Worm (Caenorhabditis elegans) whole organism, L4 larva: ENCODE results near the gene W02D7.8.
A peak's percentile ranks its signal among the peaks of the same experiment; 100 is the strongest.

Source experiments
- F37D6.2 ChIP-seq: sonication (generic microtip); optimal IDR thresholded peaks from 2 replicates; lab custom pipeline; 2016; ENCODE audit warnings: mild to moderate bottlenecking, missing genetic modification characterization, missing compliant biosample characterization
- F44E2.7 ChIP-seq: fragments of 200-800 bp; sonication (Bioruptor generic); IDR thresholded peaks from 2 replicates; pipeline ENCODE4 v2.1.2; 2022; ENCODE audit warnings: missing genetic modification characterization, missing compliant biosample characterization
- F49E8.2 ChIP-seq: sonication (generic microtip); optimal IDR thresholded peaks from 2 replicates; lab custom pipeline; 2016; ENCODE audit warnings: missing compliant biosample characterization, mild to moderate bottlenecking, missing genetic modification characterization, borderline replicate concordance
- T26A8.4 ChIP-seq: fragments of 200-800 bp; sonication (Bioruptor generic); IDR thresholded peaks from 2 replicates; pipeline ENCODE4 v1.3.6; 2022; ENCODE audit warnings: missing genetic modification characterization, missing compliant biosample characterization
- Y75B8A.6 ChIP-seq: fragments of 200-800 bp; sonication (Bioruptor generic); IDR thresholded peaks from 2 replicates; pipeline ENCODE4 v1.3.6; 2022; ENCODE audit warnings: missing genetic modification reagents, missing genetic modification characterization, missing compliant biosample characterization
- ZK337.2 ChIP-seq: fragments of 200-800 bp; sonication (Bioruptor generic); IDR thresholded peaks from 2 replicates; pipeline ENCODE4 v1.3.6; 2022; ENCODE audit warnings: missing genetic modification reagents, missing genetic modification characterization, missing compliant biosample characterization
- aha-1 ChIP-seq: fragments of 150-350 bp; peaks from one replicate; lab custom pipeline; 2014; ENCODE audit warnings: missing biosample characterization, missing genetic modification characterization
- arid-1 ChIP-seq: fragments of 200-800 bp; sonication (Bioruptor generic); conservative IDR thresholded peaks from 2 replicates; pipeline ENCODE4 v1.3.6; 2022; ENCODE audit warnings: missing genetic modification reagents, missing genetic modification characterization, missing compliant biosample characterization
- attf-4 ChIP-seq: sonication (generic microtip); optimal IDR thresholded peaks from 3 replicates; lab custom pipeline; 2017; ENCODE audit warnings: missing biosample characterization, missing genetic modification characterization
- ceh-20 ChIP-seq: fragments of 200-800 bp; sonication (Bioruptor generic); IDR thresholded peaks from 2 replicates; pipeline ENCODE4 v1.3.6; 2022; ENCODE audit warnings: missing genetic modification reagents, missing genetic modification characterization, missing compliant biosample characterization
- ceh-28 ChIP-seq: fragments of 150-350 bp; optimal IDR thresholded peaks from 2 replicates; lab custom pipeline; 2014; ENCODE audit warnings: missing biosample characterization, missing genetic modification reagents, missing genetic modification characterization
- ceh-82 ChIP-seq: sonication (generic microtip); optimal IDR thresholded peaks from 2 replicates; lab custom pipeline; 2017; ENCODE audit warnings: missing biosample characterization, missing genetic modification characterization
- cey-2 ChIP-seq: sonication (generic microtip); optimal IDR thresholded peaks from 3 replicates; lab custom pipeline; 2017; ENCODE audit warnings: missing genetic modification characterization, mild to moderate bottlenecking, missing compliant biosample characterization, antibody characterized with exemption, borderline replicate concordance; ENCODE audit not compliant: insufficient read depth
- ctbp-1 ChIP-seq: fragments of 200-800 bp; sonication (Bioruptor generic); IDR thresholded peaks from 2 replicates; pipeline ENCODE4 v1.3.6; 2022; ENCODE audit warnings: missing genetic modification reagents, missing genetic modification characterization, missing compliant biosample characterization
- daf-8 ChIP-seq: fragments of 200-800 bp; sonication (Bioruptor generic); IDR thresholded peaks from 2 replicates; pipeline ENCODE4 v1.3.6; 2022; ENCODE audit warnings: missing genetic modification characterization, missing compliant biosample characterization
- dmd-9 ChIP-seq: fragments of 200-800 bp; sonication (Bioruptor generic); IDR thresholded peaks from 2 replicates; pipeline ENCODE4 v1.3.6; 2022; ENCODE audit warnings: missing genetic modification reagents, missing genetic modification characterization, missing compliant biosample characterization
- duxl-1 ChIP-seq: sonication (generic microtip); optimal IDR thresholded peaks from 2 replicates; lab custom pipeline; 2016; ENCODE audit warnings: mild to moderate bottlenecking, missing genetic modification characterization, moderate library complexity, missing compliant biosample characterization; ENCODE audit not compliant: poor library complexity
- fos-1 ChIP-seq: fragments of 150-350 bp; optimal IDR thresholded peaks from 2 replicates; lab custom pipeline; 2014; ENCODE audit warnings: missing biosample characterization, missing genetic modification characterization
- gei-8 ChIP-seq: fragments of 200-800 bp; sonication (Bioruptor generic); optimal IDR thresholded peaks from 2 replicates; lab custom pipeline; 2018; ENCODE audit warnings: mild to moderate bottlenecking, missing genetic modification characterization, missing compliant biosample characterization
- jun-1 ChIP-seq: fragments of 150-350 bp; optimal IDR thresholded peaks from 2 replicates; lab custom pipeline; 2014; ENCODE audit warnings: missing biosample characterization, missing genetic modification reagents, missing genetic modification characterization
- lin-13 ChIP-seq: fragments of 150-350 bp; optimal IDR thresholded peaks from 2 replicates; lab custom pipeline; 2014; ENCODE audit warnings: missing biosample characterization, missing genetic modification reagents, missing genetic modification characterization
- lin-29 ChIP-seq: fragments of 200-800 bp; sonication (Bioruptor generic); IDR thresholded peaks from 2 replicates; pipeline ENCODE4 v1.3.6; 2022; ENCODE audit warnings: missing genetic modification reagents, missing genetic modification characterization, missing compliant biosample characterization
- lin-38 ChIP-seq: fragments of 200-800 bp; sonication (Bioruptor generic); IDR thresholded peaks from 2 replicates; pipeline ENCODE4 v1.3.6; 2022; ENCODE audit warnings: missing genetic modification reagents, missing genetic modification characterization, missing compliant biosample characterization
- lir-3 ChIP-seq: sonication (generic microtip); optimal IDR thresholded peaks from 2 replicates; lab custom pipeline; 2016; ENCODE audit warnings: mild to moderate bottlenecking, missing genetic modification characterization, missing compliant biosample characterization
- madf-5 ChIP-seq, 2 experiments: fragments of 200-800 bp; sonication (Bioruptor generic); IDR thresholded peaks; 2 replicates each; pipeline ENCODE4 v1.3.6; 2022; ENCODE audit warnings: missing compliant biosample characterization in 2 of 2, missing genetic modification characterization in 2 of 2
- madf-9 ChIP-seq: fragments of 200-800 bp; sonication (Bioruptor generic); conservative IDR thresholded peaks from 2 replicates; pipeline ENCODE4 v1.3.6; 2022; ENCODE audit warnings: missing genetic modification reagents, missing genetic modification characterization, missing compliant biosample characterization
- mdl-1 ChIP-seq, 2 experiments: fragments of 150-350 bp in 1 of 2; sonication (generic microtip) in 1 of 2; optimal IDR thresholded peaks; 2 replicates each; lab custom pipeline; 2014 to 2017; ENCODE audit warnings: missing biosample characterization in 2 of 2, missing genetic modification characterization in 2 of 2
- mep-1 ChIP-seq: fragments of 150-350 bp; sonication (generic microtip); optimal IDR thresholded peaks from 3 replicates; lab custom pipeline; 2014; ENCODE audit warnings: missing biosample characterization, missing genetic modification characterization
- nhr-10 ChIP-seq: fragments of 150-350 bp; optimal IDR thresholded peaks from 2 replicates; lab custom pipeline; 2014; ENCODE audit warnings: missing biosample characterization, missing genetic modification characterization
- nhr-11 ChIP-seq: fragments of 150-350 bp; optimal IDR thresholded peaks from 2 replicates; lab custom pipeline; 2014; ENCODE audit warnings: missing biosample characterization, missing genetic modification characterization
- nhr-25 ChIP-seq: sonication (generic microtip); optimal IDR thresholded peaks from 2 replicates; lab custom pipeline; 2017; ENCODE audit warnings: missing genetic modification characterization, mild to moderate bottlenecking, missing compliant biosample characterization, antibody characterized with exemption, moderate library complexity, borderline replicate concordance; ENCODE audit not compliant: insufficient read depth
- nhr-28 ChIP-seq: fragments of 150-350 bp; optimal IDR thresholded peaks from 2 replicates; lab custom pipeline; 2014; ENCODE audit warnings: missing biosample characterization, missing genetic modification characterization
- nhr-42 ChIP-seq: fragments of 200-800 bp; sonication (Bioruptor generic); IDR thresholded peaks from 2 replicates; pipeline ENCODE4 v1.3.6; 2022; ENCODE audit warnings: missing genetic modification characterization, missing compliant biosample characterization
- nhr-77 ChIP-seq: fragments of 150-350 bp; optimal IDR thresholded peaks from 2 replicates; lab custom pipeline; 2014; ENCODE audit warnings: missing biosample characterization, missing genetic modification characterization
- pha-4 ChIP-seq, 2 experiments: fragments of 150-350 bp in 1 of 2; fragments of 200-800 bp in 1 of 2; sonication (Bioruptor generic) in 1 of 2; IDR thresholded peaks in 1 of 2; optimal IDR thresholded peaks in 1 of 2; 2 replicates each; pipeline versions ENCODE4 v1.3.6 to Lab custom; 2014 to 2022; ENCODE audit warnings: missing genetic modification characterization in 2 of 2, missing genetic modification reagents in 2 of 2, missing biosample characterization in 1 of 2, missing compliant biosample characterization in 1 of 2
- sdz-12 ChIP-seq: fragments of 200-800 bp; sonication (Bioruptor generic); optimal IDR thresholded peaks from 2 replicates; lab custom pipeline; 2018; ENCODE audit warnings: mild to moderate bottlenecking, missing genetic modification characterization, missing compliant biosample characterization
- skn-1 ChIP-seq: fragments of 150-350 bp; optimal IDR thresholded peaks from 2 replicates; lab custom pipeline; 2014; ENCODE audit warnings: missing biosample characterization, missing genetic modification characterization
- spr-3 ChIP-seq: fragments of 200-800 bp; sonication (Bioruptor generic); optimal IDR thresholded peaks from 2 replicates; lab custom pipeline; 2018; ENCODE audit warnings: mild to moderate bottlenecking, missing genetic modification characterization, missing compliant biosample characterization
- tag-97 ChIP-seq: fragments of 200-800 bp; sonication (Bioruptor generic); IDR thresholded peaks from 2 replicates; pipeline ENCODE4 v1.3.6; 2022; ENCODE audit warnings: missing genetic modification characterization, missing compliant biosample characterization
- unc-39 ChIP-seq: sonication (generic microtip); optimal IDR thresholded peaks from 2 replicates; lab custom pipeline; 2017; ENCODE audit warnings: missing biosample characterization, missing genetic modification characterization
- unc-62 ChIP-seq, 3 experiments: fragments of 150-350 bp in 1 of 3; sonication (generic microtip); optimal IDR thresholded peaks in 2 of 3; peaks in 1 of 3; 1 replicate in 1 of 3; 2 replicates in 2 of 3; lab custom pipeline; 2014 to 2017; ENCODE audit warnings: missing biosample characterization in 3 of 3, missing genetic modification characterization in 3 of 3, missing genetic modification reagents in 3 of 3, missing genotype in 1 of 3
- zip-2 ChIP-seq: fragments of 150-350 bp; optimal IDR thresholded peaks from 2 replicates; lab custom pipeline; 2014; ENCODE audit warnings: missing biosample characterization, missing genetic modification characterization
- ztf-11 ChIP-seq: fragments of 150-350 bp; optimal IDR thresholded peaks from 2 replicates; lab custom pipeline; 2014; ENCODE audit warnings: missing biosample characterization, missing genetic modification characterization

The W02D7.8 gene

DNA sequence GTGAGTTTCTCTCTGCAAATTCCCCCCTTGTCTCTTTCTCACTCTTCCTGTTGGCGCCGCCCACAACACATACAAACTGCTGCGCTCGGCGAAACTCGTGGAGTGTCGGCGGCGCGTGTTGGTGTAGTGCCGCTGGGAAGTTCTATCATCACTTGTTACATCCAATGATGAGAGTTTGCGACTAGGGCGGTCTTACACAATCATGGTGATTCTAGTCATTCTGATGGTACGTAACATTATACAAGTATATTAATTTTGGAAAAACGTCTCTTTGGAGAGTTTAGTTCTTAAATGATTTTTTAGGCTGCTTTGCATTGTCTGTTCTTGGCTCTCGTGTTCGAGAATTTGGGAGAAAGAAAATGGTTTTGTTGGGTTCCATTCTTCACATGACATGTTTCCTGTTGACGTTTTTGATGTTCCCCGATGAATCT is 42.7 kb upstream of the W02D7.8 start (continued):
- TF ChIP-seq ceh-28 (tag; lab: Kevin White, UChicago) (no peak), unc-39 (no peak), aha-1 (tag; lab: Kevin White, UChicago) (peak; percentile 76), nhr-28 (peak; percentile 74), nhr-10 (tag; lab: Kevin White, UChicago) (peak; percentile 19), sdz-12 (GFP tag; lab: Kevin White, UChicago) (no peak), ceh-20 (0 out of 2 replicates have a peak, but pooled peaks have one; percentile 42), Y75B8A.6 (no peak), zip-2 (tag; lab: Kevin White, UChicago) (peak; percentile 59), nhr-25 (tag; lab: Kevin White, UChicago) (peak; percentile 82), fos-1 (tag; lab: Kevin White, UChicago) (no peak), dmd-9 (GFP tag; lab: Robert Waterston, UW) (0 out of 2 replicates have a peak, but pooled peaks have one; percentile 15), lin-13 (GFP tag; lab: Kevin White, UChicago) (peak; percentile 78), nhr-77 (tag; lab: Kevin White, UChicago) (no peak), lin-29 (no peak), ctbp-1 (GFP tag; lab: Robert Waterston, UW) (no peak), skn-1 (tag; lab: Kevin White, UChicago) (no peak), ztf-11 (tag; lab: Kevin White, UChicago) (no peak), cey-2 (tag; lab: Kevin White, UChicago) (no peak), lin-38 (GFP tag; lab: Robert Waterston, UW) (peak; percentile 77), mep-1 (tag; lab: Kevin White, UChicago) (peak; percentile 91), gei-8 (GFP tag; lab: Kevin White, UChicago) (peak; percentile 54), mdl-1 (tag; optimal IDR thresholded peaks at IDR 0.05; lab: Kevin White, UChicago) (peak in 1 of 2 experiments; percentile 2), ceh-82 (tag; lab: Kevin White, UChicago) (no peak), F44E2.7 (GFP tag; lab: Robert Waterston, UW) (no peak), lir-3 (peak; percentile 19), spr-3 (no peak), attf-4 (tag; lab: Kevin White, UChicago) (no peak), duxl-1 (tag; lab: Kevin White, UChicago) (peak; percentile 95), madf-5 (GFP tag; IDR thresholded peaks at IDR 0.05; lab: Robert Waterston, UW) (no peak), arid-1 (peak; percentile 70), jun-1 (tag; lab: Kevin White, UChicago) (peak; percentile 50), daf-8 (GFP tag; lab: Robert Waterston, UW) (no peak), pha-4 (GFP tag; IDR thresholded peaks at IDR 0.05; lab: Robert Waterston, UW) (peak; percentile 76; the same call in 1 of the 2 replicates), pha-4 (tag; optimal IDR thresholded peaks at IDR 0.05; lab: Kevin White, UChicago) (no peak), F37D6.2 (tag; lab: Kevin White, UChicago) (peak; percentile 6), nhr-11 (tag; lab: Kevin White, UChicago) (peak; percentile 32)

DNA sequence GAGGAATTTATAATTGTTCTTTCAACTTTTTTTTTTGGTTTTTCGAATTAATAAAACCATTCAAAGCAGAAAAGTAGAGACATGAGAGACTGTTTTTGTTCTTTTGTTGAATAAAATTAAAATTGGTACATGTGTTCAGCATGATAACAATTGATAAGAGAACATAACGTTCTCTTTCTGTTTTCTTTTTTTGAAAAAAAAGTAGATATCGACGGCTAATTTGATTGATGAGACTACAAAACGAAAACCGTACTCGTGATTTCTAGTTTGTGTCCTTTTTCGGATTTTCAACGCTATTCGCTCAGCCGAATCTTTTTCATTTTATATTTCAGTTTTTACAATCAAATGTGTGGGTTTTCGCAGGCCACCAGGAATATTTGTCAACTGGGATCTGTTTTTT is 39.2 kb upstream of the W02D7.8 start, which contains the start of gene C08D8.1:
TSS of gene C08D8.1 (plus strand) at position 324 of the 400 bp plus-strand sequence.
- no peak for TF ChIP-seq nhr-42
- no peak for TF ChIP-seq F44E2.7 (GFP tag; lab: Robert Waterston, UW)
- TF ChIP-seq nhr-28: peak; percentile 97
- TF ChIP-seq lin-38 (GFP tag; lab: Robert Waterston, UW): no peak
- no peak for TF ChIP-seq F49E8.2
- TF ChIP-seq unc-62 (GFP tag; optimal IDR thresholded peaks at IDR 0.05 in 1 of 2; lab: Kevin White, UChicago): peak in 1 of 2 experiments; percentile 44
- TF ChIP-seq unc-62 (tag; optimal IDR thresholded peaks at IDR 0.05; lab: Kevin White, UChicago): no peak
- no peak for TF ChIP-seq madf-9 (GFP tag; lab: Robert Waterston, UW)
- TF ChIP-seq T26A8.4 (GFP tag; lab: Robert Waterston, UW): no peak
- 0 out of 2 replicates have a peak, but pooled peaks have one; percentile 19 for TF ChIP-seq ceh-20
- TF ChIP-seq ZK337.2: no peak
- no peak for TF ChIP-seq tag-97 (GFP tag; lab: Robert Waterston, UW)
- TF ChIP-seq madf-5 (GFP tag; IDR thresholded peaks at IDR 0.05; lab: Robert Waterston, UW): no peak
